Worm (Caenorhabditis elegans) whole organism, midembryonic: Measurements from ENCODE around the gene tpa-1.

ENCODE experiments used
- T22C8.4 ChIP-seq: fragments of 200-800 bp; sonication (Bioruptor generic); IDR thresholded peaks from 2 replicates; pipeline ENCODE4 v1.3.6; 2022; ENCODE audit warnings: missing genetic modification characterization, missing compliant biosample characterization
- cog-1 ChIP-seq: sonication (generic microtip); optimal IDR thresholded peaks from 2 replicates; lab custom pipeline; 2016; ENCODE audit warnings: missing genetic modification characterization, missing compliant biosample characterization
- flt-1 ChIP-seq: fragments of 200-800 bp; sonication (Bioruptor generic); IDR thresholded peaks from 2 replicates; pipeline ENCODE4 v1.3.6; 2022; ENCODE audit warnings: missing genetic modification characterization, missing compliant biosample characterization
- klf-2 ChIP-seq: fragments of 200-800 bp; sonication (Bioruptor generic); conservative IDR thresholded peaks from 2 replicates; pipeline ENCODE4 v1.3.6; 2022; ENCODE audit warnings: missing genetic modification reagents, missing genetic modification characterization, missing compliant biosample characterization
- med-1 ChIP-seq: sonication (generic microtip); optimal IDR thresholded peaks from 2 replicates; lab custom pipeline; 2017; ENCODE audit warnings: missing genetic modification characterization, mild to moderate bottlenecking, missing compliant biosample characterization, antibody characterized with exemption, missing genetic modification reagents; ENCODE audit not compliant: insufficient read depth
- ref-1 ChIP-seq: fragments of 200-800 bp; sonication (Bioruptor generic); conservative IDR thresholded peaks from 2 replicates; pipeline ENCODE4 v1.3.6; 2022; ENCODE audit warnings: missing genetic modification reagents, missing genetic modification characterization, missing compliant biosample characterization
- tab-1 ChIP-seq: fragments of 200-800 bp; sonication (Bioruptor generic); IDR thresholded peaks from 2 replicates; pipeline ENCODE4 v1.3.6; 2022; ENCODE audit warnings: missing genetic modification characterization, missing compliant biosample characterization
- ztf-23 ChIP-seq: fragments of 200-800 bp; sonication (Bioruptor generic); IDR thresholded peaks from 2 replicates; pipeline ENCODE4 v1.3.6; 2022; ENCODE audit warnings: missing genetic modification reagents, missing genetic modification characterization, missing compliant biosample characterization
- ztf-29 ChIP-seq: fragments of 200-800 bp; sonication (Bioruptor generic); IDR thresholded peaks from 2 replicates; pipeline ENCODE4 v1.3.6; 2022; ENCODE audit warnings: missing genetic modification reagents, missing genetic modification characterization, missing compliant biosample characterization

Gene tpa-1

DNA sequence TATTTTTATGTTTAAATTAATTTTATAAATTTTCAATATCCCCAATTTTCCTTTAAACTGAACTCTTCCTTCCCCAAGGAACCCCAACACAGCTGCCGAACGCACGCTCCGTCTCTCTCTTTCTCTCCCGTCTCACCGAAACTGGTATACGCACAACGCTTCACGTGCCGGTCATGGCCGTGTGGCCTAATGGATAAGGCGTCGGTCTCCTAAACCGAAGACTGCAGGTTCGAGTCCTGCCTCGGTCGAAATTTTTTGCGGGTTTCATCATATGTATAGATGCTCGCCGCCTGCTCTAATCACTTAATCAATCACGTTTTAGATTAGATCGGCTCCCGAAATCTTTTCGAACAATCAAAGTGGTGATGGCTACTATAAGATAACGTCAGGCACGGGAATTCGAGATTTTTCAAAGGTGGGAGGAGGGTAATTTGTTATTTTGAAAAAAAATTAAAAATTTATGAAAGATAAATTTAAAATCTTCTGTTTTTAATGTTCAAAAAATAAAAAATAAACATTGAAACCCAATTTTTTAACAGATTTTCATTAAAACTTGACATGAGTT is 52.1 kb downstream of the tpa-1 start:
- TF ChIP-seq cog-1 (tag; lab: Kevin White, UChicago) (peak; percentile 94), ztf-23 (GFP tag; lab: Robert Waterston, UW) (peak; percentile 96), med-1 (GFP tag; lab: Kevin White, UChicago) (peak; percentile 70), T22C8.4 (GFP tag; lab: Robert Waterston, UW) (peak; percentile 94), klf-2 (GFP tag; lab: Robert Waterston, UW) (peak; percentile 97), ref-1 (peak; percentile 95), tab-1 (GFP tag; lab: Robert Waterston, UW) (peak; percentile 99), ztf-29 (GFP tag; lab: Robert Waterston, UW) (peak; percentile 98), flt-1 (GFP tag; lab: Robert Waterston, UW) (peak; percentile 98)

ce11 chrIV:147819-148218 is 56.0 kb downstream of the tpa-1 start, which contains the start of gene col-99:
TSS of gene col-99 (minus strand) at chrIV:147919.
- TF ChIP-seq ref-1: no peak
- TF ChIP-seq ztf-23 (GFP tag; lab: Robert Waterston, UW): no peak
- TF ChIP-seq T22C8.4 (GFP tag; lab: Robert Waterston, UW): no peak
- no peak for TF ChIP-seq tab-1 (GFP tag; lab: Robert Waterston, UW)

DNA sequence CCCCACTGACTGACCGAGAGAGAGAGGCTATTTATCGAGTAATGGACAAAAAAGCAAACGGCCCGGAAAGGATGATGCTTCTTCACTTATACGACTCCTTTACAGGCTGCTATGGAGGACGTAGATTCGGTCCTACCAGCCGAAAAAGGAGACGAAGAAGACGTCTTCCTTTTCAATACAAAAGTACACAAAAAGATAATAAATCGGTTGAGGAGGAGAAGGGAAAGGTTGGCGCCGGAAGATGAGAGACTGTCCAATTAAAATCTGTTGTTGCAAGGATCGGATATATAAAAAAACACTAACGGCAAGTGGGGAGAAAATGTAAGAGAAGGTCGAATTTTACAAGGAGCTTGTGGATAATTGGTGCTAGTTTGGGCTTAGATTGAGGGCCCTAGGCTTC is 57.0 kb downstream of the tpa-1 start:
- TF ChIP-seq med-1 (GFP tag; lab: Kevin White, UChicago) (no peak), flt-1 (GFP tag; lab: Robert Waterston, UW) (no peak), ztf-23 (GFP tag; lab: Robert Waterston, UW) (no peak), T22C8.4 (GFP tag; lab: Robert Waterston, UW) (no peak), ref-1 (no peak), ztf-29 (GFP tag; lab: Robert Waterston, UW) (no peak), klf-2 (GFP tag; lab: Robert Waterston, UW) (no peak), tab-1 (GFP tag; lab: Robert Waterston, UW) (no peak), cog-1 (tag; lab: Kevin White, UChicago) (no peak)

DNA sequence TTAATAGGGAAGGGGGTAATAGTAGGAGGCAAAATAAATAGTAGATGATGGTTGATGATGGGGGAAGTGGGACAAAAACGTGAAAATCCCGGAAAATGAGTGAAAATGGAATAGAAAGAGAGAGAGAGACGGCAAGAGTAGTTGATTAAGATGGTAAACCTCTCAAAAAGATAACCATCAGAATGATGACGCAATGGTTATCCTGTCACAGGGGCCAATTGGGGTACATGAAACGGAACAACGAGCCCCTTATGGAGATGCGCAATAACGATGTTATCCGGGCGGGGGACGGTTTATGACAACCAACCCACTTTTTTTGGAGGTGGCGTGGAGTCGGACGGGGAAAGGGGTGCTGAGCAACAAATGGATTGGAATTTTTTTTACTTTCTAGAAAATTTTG is 58.0 kb downstream of the tpa-1 start:
- no peak for TF ChIP-seq ztf-29 (GFP tag; lab: Robert Waterston, UW)
- no peak for TF ChIP-seq cog-1 (tag; lab: Kevin White, UChicago)
- no peak for TF ChIP-seq ztf-23 (GFP tag; lab: Robert Waterston, UW)
- no peak for TF ChIP-seq med-1 (GFP tag; lab: Kevin White, UChicago)
- TF ChIP-seq T22C8.4 (GFP tag; lab: Robert Waterston, UW): no peak
- TF ChIP-seq klf-2 (GFP tag; lab: Robert Waterston, UW): no peak
- no peak for TF ChIP-seq tab-1 (GFP tag; lab: Robert Waterston, UW)
- no peak for TF ChIP-seq flt-1 (GFP tag; lab: Robert Waterston, UW)
- TF ChIP-seq ref-1: no peak

ce11 chrIV:157809-158208 is 66.0 kb downstream of the tpa-1 start, which contains the start of gene gegf-1:
TSS of gene gegf-1 (minus strand) at chrIV:157909.
- TF ChIP-seq klf-2 (GFP tag; lab: Robert Waterston, UW): no peak
- TF ChIP-seq T22C8.4 (GFP tag; lab: Robert Waterston, UW): no peak
- TF ChIP-seq flt-1 (GFP tag; lab: Robert Waterston, UW): no peak
- no peak for TF ChIP-seq med-1 (GFP tag; lab: Kevin White, UChicago)
- TF ChIP-seq ztf-29 (GFP tag; lab: Robert Waterston, UW): no peak
- TF ChIP-seq ztf-23 (GFP tag; lab: Robert Waterston, UW): no peak
- TF ChIP-seq ref-1: no peak
- no peak for TF ChIP-seq cog-1 (tag; lab: Kevin White, UChicago)
- TF ChIP-seq tab-1 (GFP tag; lab: Robert Waterston, UW): no peak

ce11 chrIV:158662-159061 is 66.9 kb downstream of the tpa-1 start, which contains the start of gene Y38C1AA.7:
TSS of gene Y38C1AA.7 (plus strand) at chrIV:158962.
- TF ChIP-seq ztf-23 (GFP tag; lab: Robert Waterston, UW) (no peak), cog-1 (tag; lab: Kevin White, UChicago) (no peak), T22C8.4 (GFP tag; lab: Robert Waterston, UW) (no peak), med-1 (GFP tag; lab: Kevin White, UChicago) (no peak), tab-1 (GFP tag; lab: Robert Waterston, UW) (no peak), klf-2 (GFP tag; lab: Robert Waterston, UW) (no peak), ztf-29 (GFP tag; lab: Robert Waterston, UW) (no peak), flt-1 (GFP tag; lab: Robert Waterston, UW) (no peak), ref-1 (no peak)

- no peak for TF ChIP-seq klf-2 (GFP tag; lab: Robert Waterston, UW)
- no peak for TF ChIP-seq med-1 (GFP tag; lab: Kevin White, UChicago)
- no peak for TF ChIP-seq T22C8.4 (GFP tag; lab: Robert Waterston, UW)
- no peak for TF ChIP-seq tab-1 (GFP tag; lab: Robert Waterston, UW)
- TF ChIP-seq ztf-29 (GFP tag; lab: Robert Waterston, UW): no peak
- no peak for TF ChIP-seq flt-1 (GFP tag; lab: Robert Waterston, UW)
- TF ChIP-seq ztf-23 (GFP tag; lab: Robert Waterston, UW): no peak
- TF ChIP-seq cog-1 (tag; lab: Kevin White, UChicago): no peak
- TF ChIP-seq ref-1: no peak
These were observed 68.1 kb downstream of the tpa-1 start, which contains the start of gene Y38C1AA.19 for ce11 chrIV:159864-160263. TSS of gene Y38C1AA.19 (plus strand) at chrIV:160164.
